Fruit fly (Drosophila melanogaster): Measurements from ENCODE around the gene Men.

Gene Men

dm6 chr3R:12727944-12728649 lies 5.9 kb upstream of the Men start:
- no peak for TF ChIP-seq ss (GFP tag; optimal IDR thresholded peaks at IDR 0.05)
- peak; percentile 17 for TF ChIP-seq CG10669 (GFP tag; optimal IDR thresholded peaks at IDR 0.05)
- peak; percentile 71 for TF ChIP-seq Eip78C (GFP tag)
- TF ChIP-seq CG34406 (GFP tag; optimal IDR thresholded peaks at IDR 0.05) = no peak
- TF ChIP-seq CG9139 (GFP tag; optimal IDR thresholded peaks at IDR 0.05) = no peak
- peak; percentile 9 for TF ChIP-seq CG3032 (tag; optimal IDR thresholded peaks at IDR 0.05)
- no peak for TF ChIP-seq net (GFP tag; optimal IDR thresholded peaks at IDR 0.05)
- no peak for TF ChIP-seq topi (GFP tag; optimal IDR thresholded peaks at IDR 0.05)
- TF ChIP-seq Sox102F (GFP tag; optimal IDR thresholded peaks at IDR 0.05) = no peak
- TF ChIP-seq CG32006 (GFP tag; optimal IDR thresholded peaks at IDR 0.05) = peak; percentile 33
- TF ChIP-seq Hr39 (GFP tag; optimal IDR thresholded peaks at IDR 0.05) = peak; percentile 32
- peak; percentile 15 for TF ChIP-seq fd59A (GFP tag; optimal IDR thresholded peaks at IDR 0.05)
- TF ChIP-seq Sox14 (GFP tag; optimal IDR thresholded peaks at IDR 0.05) = peak; percentile 6
- TF ChIP-seq dsx (GFP tag; optimal IDR thresholded peaks at IDR 0.05; ENCODE audit: poor library complexity, severe bottlenecking) = no peak
- TF ChIP-seq CG16779 (tag; optimal IDR thresholded peaks at IDR 0.05) = no peak
- TF ChIP-seq acj6 (GFP tag; optimal IDR thresholded peaks at IDR 0.05) = peak; percentile 27
- no peak for TF ChIP-seq eg (GFP tag; IDR thresholded peaks at IDR 0.05)
- no peak for TF ChIP-seq Ets21C (GFP tag; optimal IDR thresholded peaks at IDR 0.05)
- TF ChIP-seq CG6854 (GFP tag; optimal IDR thresholded peaks at IDR 0.05) = no peak
- peak; percentile 55; the same call in 1 of the 3 replicates for TF ChIP-seq CG6163 (GFP tag; IDR thresholded peaks at IDR 0.05)
- peak; percentile 5 for TF ChIP-seq achi (GFP tag; optimal IDR thresholded peaks at IDR 0.05)
- peak; percentile 73 for TF ChIP-seq svp (GFP tag)
- no peak for TF ChIP-seq Blimp-1 (GFP tag; optimal IDR thresholded peaks at IDR 0.05)
- TF ChIP-seq OdsH (GFP tag; optimal IDR thresholded peaks at IDR 0.05) = peak; percentile 22
- TF ChIP-seq CG6808 (GFP tag; optimal IDR thresholded peaks at IDR 0.05) = no peak
- TF ChIP-seq Gug (GFP tag; IDR thresholded peaks at IDR 0.05) = no peak
- TF ChIP-seq CG10631 (GFP tag; optimal IDR thresholded peaks at IDR 0.05) = peak; percentile 3
- no peak for TF ChIP-seq vri (GFP tag; optimal IDR thresholded peaks at IDR 0.05)
- TF ChIP-seq Eip75B (GFP tag; optimal IDR thresholded peaks at IDR 0.05) = no peak
- peak; percentile 8 for TF ChIP-seq Smox (GFP tag; optimal IDR thresholded peaks at IDR 0.05)
- TF ChIP-seq Ets96B (tag; optimal IDR thresholded peaks at IDR 0.05) = peak; percentile 11
- no peak for TF ChIP-seq CG15336 (GFP tag; IDR thresholded peaks at IDR 0.05)
- TF ChIP-seq Hr4 (GFP tag; optimal IDR thresholded peaks at IDR 0.05) = no peak
- no peak for TF ChIP-seq Hr38 (GFP tag; optimal IDR thresholded peaks at IDR 0.05)
- no peak for TF ChIP-seq CG8319 (GFP tag; optimal IDR thresholded peaks at IDR 0.05)
- peak; percentile 22 for TF ChIP-seq pdm3 (GFP tag; optimal IDR thresholded peaks at IDR 0.05)
- TF ChIP-seq CG11294 (GFP tag; IDR thresholded peaks at IDR 0.05) = no peak
- peak; percentile 11 for TF ChIP-seq spab (GFP tag; optimal IDR thresholded peaks at IDR 0.05)
- TF ChIP-seq Sox15 (GFP tag; optimal IDR thresholded peaks at IDR 0.05) = no peak
- TF ChIP-seq CG6276 (GFP tag; optimal IDR thresholded peaks at IDR 0.05) = no peak
- TF ChIP-seq cyc (GFP tag; optimal IDR thresholded peaks at IDR 0.05) = peak; percentile 8
- TF ChIP-seq CG31627 (GFP tag; optimal IDR thresholded peaks at IDR 0.05) = peak; percentile 13
- TF ChIP-seq CG8632 (GFP tag; optimal IDR thresholded peaks at IDR 0.05) = no peak
- TF ChIP-seq dac (GFP tag; optimal IDR thresholded peaks at IDR 0.05) = no peak
- no peak for TF ChIP-seq CG11762 (GFP tag; optimal IDR thresholded peaks at IDR 0.05; ENCODE audit: insufficient read depth)
- TF ChIP-seq Lpt (GFP tag; optimal IDR thresholded peaks at IDR 0.05) = no peak
- no peak for TF ChIP-seq CG6792 (GFP tag; optimal IDR thresholded peaks at IDR 0.05)
- no peak for TF ChIP-seq fkh (GFP tag; optimal IDR thresholded peaks at IDR 0.05)
- TF ChIP-seq CG8119 (GFP tag; IDR thresholded peaks at IDR 0.05) = no peak
- peak; percentile 6 for TF ChIP-seq lz (GFP tag; optimal IDR thresholded peaks at IDR 0.05)
- TF ChIP-seq CG4318 (GFP tag; optimal IDR thresholded peaks at IDR 0.05) = peak; percentile 4
- no peak for TF ChIP-seq Eip93F (GFP tag; optimal IDR thresholded peaks at IDR 0.05)

Data from whole organism, prepupa.